Worm (Caenorhabditis elegans): ENCODE data around the gene Y50E8A.22.
A peak's percentile ranks its signal among the peaks of the same experiment; 100 is the strongest.

Gene Y50E8A.22

ce11 chrV:14748608-14749137, at the start of gene Y50E8A.22, which contains the start of gene lipl-8:
Gene Y50E8A.22 (minus strand): TSS chrV:14749087.
Gene lipl-8 (minus strand): TSS chrV:14748708.
- TF ChIP-seq F13C5.2 (tag; optimal IDR thresholded peaks at IDR 0.05) (no peak), pes-1 (GFP tag; IDR thresholded peaks at IDR 0.05) (no peak), ama-1 (optimal IDR thresholded peaks at IDR 0.05) (no peak), hmg-4 (GFP tag; optimal IDR thresholded peaks at IDR 0.05) (no peak)

DNA sequence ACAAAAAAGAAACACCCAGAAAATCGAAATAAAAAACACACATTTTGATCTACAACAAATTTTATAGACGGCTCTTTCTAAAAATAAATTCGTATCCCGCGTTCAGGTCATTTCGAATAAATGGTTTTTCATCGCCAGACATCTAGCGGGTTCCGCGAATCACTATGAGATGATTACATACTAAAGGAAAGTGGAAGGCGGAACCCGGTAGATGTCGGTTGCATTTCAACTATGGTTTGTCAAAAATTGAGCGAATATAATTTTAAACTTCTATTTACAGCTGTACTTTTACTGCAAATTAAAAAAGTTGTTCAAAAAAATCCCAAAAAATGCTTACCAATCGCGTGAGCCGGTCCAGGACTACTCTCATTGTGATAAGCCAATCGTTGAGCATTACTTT, 49.0 kb upstream of the Y50E8A.22 start:
- no peak for TF ChIP-seq hmbx-1 (tag; optimal IDR thresholded peaks at IDR 0.05)
- no peak for TF ChIP-seq sea-1 (GFP tag; conservative IDR thresholded peaks at IDR 0.05)
- TF ChIP-seq ets-7 (tag; optimal IDR thresholded peaks at IDR 0.05) = no peak
- no peak for TF ChIP-seq tbx-11 (GFP tag; IDR thresholded peaks at IDR 0.05)
- TF ChIP-seq pes-1 (GFP tag; IDR thresholded peaks at IDR 0.05) = no peak
- no peak for TF ChIP-seq flt-1 (GFP tag; IDR thresholded peaks at IDR 0.05)
- no peak for TF ChIP-seq aly-1 (tag; optimal IDR thresholded peaks at IDR 0.05)
- TF ChIP-seq B0310.2 (tag; optimal IDR thresholded peaks at IDR 0.05) = no peak
- no peak for TF ChIP-seq F13C5.2 (tag; optimal IDR thresholded peaks at IDR 0.05)
- TF ChIP-seq ceh-36 (tag; optimal IDR thresholded peaks at IDR 0.05) = no peak
- no peak for TF ChIP-seq ceh-13 (GFP tag; optimal IDR thresholded peaks at IDR 0.05)
- no peak for TF ChIP-seq ama-1 (optimal IDR thresholded peaks at IDR 0.05)
- TF ChIP-seq hmg-4 (GFP tag; optimal IDR thresholded peaks at IDR 0.05) = no peak

DNA sequence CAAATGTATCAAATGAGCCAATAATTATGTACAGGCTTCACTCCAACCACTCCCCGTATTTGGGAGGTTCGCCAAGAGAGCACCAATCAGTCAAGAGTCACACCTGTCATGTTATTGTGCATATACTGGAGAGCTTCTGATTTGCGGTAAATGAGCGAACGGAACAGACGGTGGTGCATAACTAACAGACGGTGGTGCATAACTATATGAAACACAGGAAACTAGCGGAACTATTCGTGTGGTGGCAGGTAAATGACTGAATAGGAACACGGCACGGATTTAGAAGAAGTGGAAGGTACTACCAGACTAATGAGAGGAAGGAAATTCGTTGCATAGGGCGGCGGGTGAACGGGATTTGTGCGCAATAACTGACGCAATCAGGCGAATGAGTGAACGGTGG, 44.2 kb upstream of the Y50E8A.22 start:
- no peak for TF ChIP-seq aly-1 (tag; optimal IDR thresholded peaks at IDR 0.05)

DNA sequence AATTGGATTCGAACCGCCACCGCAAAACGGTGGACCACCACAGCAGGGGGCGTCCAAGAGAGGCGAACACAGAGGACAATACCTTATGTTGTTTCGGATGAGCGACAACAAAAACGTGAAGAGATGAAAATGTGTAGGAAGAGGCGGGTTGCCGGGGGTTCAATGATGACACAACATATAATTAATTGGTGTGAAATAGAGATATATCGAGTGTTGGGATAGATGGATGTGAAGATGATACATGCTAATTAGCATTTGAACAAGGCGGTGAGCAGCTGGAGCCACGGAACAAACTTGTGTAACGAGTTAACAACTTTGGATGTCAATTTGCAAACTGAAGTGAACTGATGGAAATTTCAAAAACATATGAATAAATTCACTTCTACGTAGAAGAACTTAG, 43.5 kb upstream of the Y50E8A.22 start:
- TF ChIP-seq flt-1 (GFP tag; IDR thresholded peaks at IDR 0.05) (no peak), B0310.2 (tag; optimal IDR thresholded peaks at IDR 0.05) (no peak), tbx-37 (GFP tag; conservative IDR thresholded peaks at IDR 0.05) (no peak), scrt-1 (GFP tag; IDR thresholded peaks at IDR 0.05) (no peak), ama-1 (optimal IDR thresholded peaks at IDR 0.05) (no peak), sea-1 (GFP tag; conservative IDR thresholded peaks at IDR 0.05) (no peak), hnd-1 (tag; optimal IDR thresholded peaks at IDR 0.05) (no peak), tra-4 (tag; optimal IDR thresholded peaks at IDR 0.05) (no peak), ceh-36 (tag; optimal IDR thresholded peaks at IDR 0.05) (no peak), ceh-13 (GFP tag; optimal IDR thresholded peaks at IDR 0.05) (no peak), hmbx-1 (tag; optimal IDR thresholded peaks at IDR 0.05) (no peak), aly-1 (tag; optimal IDR thresholded peaks at IDR 0.05) (no peak), ets-7 (tag; optimal IDR thresholded peaks at IDR 0.05) (no peak), hmg-4 (GFP tag; optimal IDR thresholded peaks at IDR 0.05) (no peak), tbx-11 (GFP tag; IDR thresholded peaks at IDR 0.05) (no peak), F13C5.2 (tag; optimal IDR thresholded peaks at IDR 0.05) (no peak), pes-1 (GFP tag; IDR thresholded peaks at IDR 0.05) (no peak)

DNA sequence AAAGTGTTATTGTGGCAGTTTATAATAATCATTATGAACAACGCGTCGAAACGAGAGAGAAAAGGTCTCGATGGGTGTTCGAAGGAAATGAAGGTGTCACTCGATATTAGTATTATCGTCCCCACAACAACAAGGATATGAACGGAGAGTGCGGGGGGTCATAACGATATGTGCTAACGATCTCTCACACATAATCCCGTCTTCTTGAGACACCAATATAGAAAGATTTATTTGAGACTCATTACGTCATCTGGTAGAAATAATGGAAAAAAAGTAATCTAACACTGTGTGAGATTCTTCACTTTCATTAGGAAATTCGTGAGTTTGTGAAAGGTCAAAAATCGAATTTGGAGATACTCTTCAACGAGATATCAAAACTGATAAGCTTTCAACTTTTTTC, 42.8 kb upstream of the Y50E8A.22 start:
- TF ChIP-seq ceh-36 (tag; optimal IDR thresholded peaks at IDR 0.05) (peak; percentile 26), aly-1 (tag; optimal IDR thresholded peaks at IDR 0.05) (no peak)

ce11 chrV:14790792-14791191, 41.9 kb upstream of the Y50E8A.22 start:
- TF ChIP-seq tbx-11 (GFP tag; IDR thresholded peaks at IDR 0.05) = no peak
- TF ChIP-seq ceh-36 (tag; optimal IDR thresholded peaks at IDR 0.05) = no peak
- TF ChIP-seq pes-1 (GFP tag; IDR thresholded peaks at IDR 0.05) = no peak
- no peak for TF ChIP-seq hnd-1 (tag; optimal IDR thresholded peaks at IDR 0.05)
- no peak for TF ChIP-seq hmbx-1 (tag; optimal IDR thresholded peaks at IDR 0.05)
- TF ChIP-seq ets-7 (tag; optimal IDR thresholded peaks at IDR 0.05) = no peak
- TF ChIP-seq B0310.2 (tag; optimal IDR thresholded peaks at IDR 0.05) = no peak
- TF ChIP-seq ceh-13 (GFP tag; optimal IDR thresholded peaks at IDR 0.05) = no peak
- no peak for TF ChIP-seq flt-1 (GFP tag; IDR thresholded peaks at IDR 0.05)
- no peak for TF ChIP-seq scrt-1 (GFP tag; IDR thresholded peaks at IDR 0.05)
- no peak for TF ChIP-seq tra-4 (tag; optimal IDR thresholded peaks at IDR 0.05)
- TF ChIP-seq ama-1 (optimal IDR thresholded peaks at IDR 0.05) = no peak
- TF ChIP-seq hmg-4 (GFP tag; optimal IDR thresholded peaks at IDR 0.05) = no peak
- TF ChIP-seq tbx-37 (GFP tag; conservative IDR thresholded peaks at IDR 0.05) = no peak
- no peak for TF ChIP-seq sea-1 (GFP tag; conservative IDR thresholded peaks at IDR 0.05)
- TF ChIP-seq aly-1 (tag; optimal IDR thresholded peaks at IDR 0.05) = no peak
- no peak for TF ChIP-seq F13C5.2 (tag; optimal IDR thresholded peaks at IDR 0.05)

- TF ChIP-seq sea-1 (GFP tag; conservative IDR thresholded peaks at IDR 0.05) (no peak), hnd-1 (tag; optimal IDR thresholded peaks at IDR 0.05) (no peak)
These were observed 39.6 kb upstream of the Y50E8A.22 start for ce11 chrV:14788462-14788861.

DNA sequence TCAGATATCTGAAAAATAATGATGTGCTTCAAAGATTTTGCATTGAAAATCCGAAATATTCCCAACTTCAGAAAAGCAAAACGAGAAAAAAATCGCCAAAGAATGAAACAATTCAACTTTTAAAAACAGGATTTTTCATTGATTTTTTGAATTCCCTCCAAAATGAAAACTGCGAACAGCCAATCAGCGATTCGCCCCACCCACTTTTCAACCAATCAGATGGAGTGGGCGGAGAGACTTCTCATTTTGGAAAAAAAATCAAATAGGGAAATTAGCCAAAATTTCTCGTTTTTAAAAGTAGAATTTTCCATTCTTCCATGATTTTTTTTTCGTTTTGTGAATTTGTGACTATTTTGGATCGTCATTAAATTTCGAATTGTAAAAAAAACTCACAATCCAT, 35.9 kb upstream of the Y50E8A.22 start:
- no peak for TF ChIP-seq ets-7 (tag; optimal IDR thresholded peaks at IDR 0.05)
- TF ChIP-seq aly-1 (tag; optimal IDR thresholded peaks at IDR 0.05) = no peak
- no peak for TF ChIP-seq ama-1 (optimal IDR thresholded peaks at IDR 0.05)
- TF ChIP-seq pes-1 (GFP tag; IDR thresholded peaks at IDR 0.05) = no peak
- TF ChIP-seq B0310.2 (tag; optimal IDR thresholded peaks at IDR 0.05) = no peak

ce11 chrV:14784160-14784774, 35.4 kb upstream of the Y50E8A.22 start, which contains the start of gene Y50E8A.12:
Gene Y50E8A.12 (minus strand): TSS chrV:14784210.
- TF ChIP-seq ceh-36 (tag; optimal IDR thresholded peaks at IDR 0.05) = no peak

Measured in whole organism, early embryonic.